Fruit fly (Drosophila melanogaster): Measurements from ENCODE around the gene lsn.

The lsn gene

dm6 chr3R:21837069-21837977 lies 27.6 kb upstream of the lsn start (continued):
- TF ChIP-seq CG3281 (GFP tag; optimal IDR thresholded peaks at IDR 0.05) (peak; percentile 41), stc (GFP tag; IDR thresholded peaks at IDR 0.05) (peak; percentile 56; the same call in 1 of the 2 replicates), fd96Cb (tag; optimal IDR thresholded peaks at IDR 0.05) (peak; percentile 67), Dad (GFP tag; optimal IDR thresholded peaks at IDR 0.05) (no peak), CG30403 (GFP tag; optimal IDR thresholded peaks at IDR 0.05) (peak; percentile 10), CG6254 (GFP tag; optimal IDR thresholded peaks at IDR 0.05) (peak; percentile 19), oc (tag; optimal IDR thresholded peaks at IDR 0.05) (no peak), HLH4C (GFP tag; IDR thresholded peaks at IDR 0.05; ENCODE audit: partially characterized antibody) (no peak), CG13296 (GFP tag; optimal IDR thresholded peaks at IDR 0.05) (peak; percentile 23), CG32532 (GFP tag; IDR thresholded peaks at IDR 0.05) (no peak), D19B (GFP tag; optimal IDR thresholded peaks at IDR 0.05) (no peak), H15 (GFP tag; IDR thresholded peaks at IDR 0.05) (0 out of 3 replicates have a peak, but pooled peaks have one; percentile 55), jing (GFP tag; optimal IDR thresholded peaks at IDR 0.05) (no peak), Blimp-1 (GFP tag; optimal IDR thresholded peaks at IDR 0.05) (peak; percentile 41), nau (GFP tag; optimal IDR thresholded peaks at IDR 0.05) (peak; percentile 27), CG7271 (tag; optimal IDR thresholded peaks at IDR 0.05) (no peak), Jarid2 (GFP tag; optimal IDR thresholded peaks at IDR 0.05) (peak; percentile 27), Xbp1 (GFP tag; optimal IDR thresholded peaks at IDR 0.05) (no peak), Lpt (GFP tag; optimal IDR thresholded peaks at IDR 0.05) (no peak), CG14441 (GFP tag; IDR thresholded peaks at IDR 0.05) (peak; percentile 67), Dfd (GFP tag; optimal IDR thresholded peaks at IDR 0.05) (peak in 1 of 2 experiments; percentile 87), bab2 (GFP tag; optimal IDR thresholded peaks at IDR 0.05) (no peak), tup (GFP tag; optimal IDR thresholded peaks at IDR 0.05) (no peak), Atf6 (GFP tag; IDR thresholded peaks at IDR 0.05) (no peak), CG43689 (GFP tag; IDR thresholded peaks at IDR 0.05) (0 out of 2 replicates have a peak, but pooled peaks have one; percentile 40), run (tag; optimal IDR thresholded peaks at IDR 0.05) (no peak), luna (GFP tag; optimal IDR thresholded peaks at IDR 0.05) (no peak), tgo (GFP tag; IDR thresholded peaks at IDR 0.05) (peak; percentile 13; the same call in 1 of the 3 replicates), bbx (GFP tag; IDR thresholded peaks at IDR 0.05; ENCODE audit: partially characterized antibody) (no peak), CG7839 (tag; optimal IDR thresholded peaks at IDR 0.05) (peak; percentile 39), vvl (GFP tag; IDR thresholded peaks at IDR 0.05) (no peak), Ravus (GFP tag; IDR thresholded peaks at IDR 0.05) (peak; percentile 7; the same call in 1 of the 2 replicates), mam (GFP tag; optimal IDR thresholded peaks at IDR 0.05) (no peak), CG10979 (tag; optimal IDR thresholded peaks at IDR 0.05) (peak; percentile 48), Lim3 (GFP tag; IDR thresholded peaks at IDR 0.05) (no peak), Adf1 (GFP tag; IDR thresholded peaks at IDR 0.05) (peak; percentile 56), CG6689 (GFP tag; IDR thresholded peaks at IDR 0.05) (peak; percentile 61), MTF-1 (GFP tag; optimal IDR thresholded peaks at IDR 0.05; ENCODE audit: borderline replicate concordance) (no peak), lov (optimal IDR thresholded peaks at IDR 0.05) (no peak), lov (GFP tag; IDR thresholded peaks at IDR 0.05) (no peak), CG15011 (GFP tag; optimal IDR thresholded peaks at IDR 0.05) (no peak), Hr51 (GFP tag; optimal IDR thresholded peaks at IDR 0.05) (no peak), maf-S (GFP tag; optimal IDR thresholded peaks at IDR 0.05) (no peak), CG11696 (GFP tag; IDR thresholded peaks at IDR 0.05) (0 out of 2 replicates have a peak, but pooled peaks have one; percentile 31), ase (GFP tag; IDR thresholded peaks at IDR 0.05) (0 out of 3 replicates have a peak, but pooled peaks have one; percentile 42), CG15696 (tag; optimal IDR thresholded peaks at IDR 0.05) (no peak), E2f1 (GFP tag; IDR thresholded peaks at IDR 0.05) (peak; percentile 65), CG31441 (GFP tag; IDR thresholded peaks at IDR 0.05) (peak; percentile 63)
